Worm (Caenorhabditis elegans): ENCODE results near the gene paml-1.

paml-1 gene

ce11 chrIII:10199052-10199451 is 34.8 kb downstream of the paml-1 start, which contains the start of gene T20G5.8:
TSS of gene T20G5.8 (plus strand) at chrIII:10199352.
- TF ChIP-seq tbx-8 (GFP tag; optimal IDR thresholded peaks at IDR 0.05) (no peak), ztf-11 (tag; optimal IDR thresholded peaks at IDR 0.05) (no peak), ceh-39 (tag; optimal IDR thresholded peaks at IDR 0.05) (no peak), nhr-237 (tag; optimal IDR thresholded peaks at IDR 0.05) (no peak)

ce11 chrIII:10197416-10197815 is 36.5 kb downstream of the paml-1 start, which contains the start of gene dod-6:
TSS of gene dod-6 (plus strand) at chrIII:10197716.
- no peak for TF ChIP-seq drap-1 (GFP tag; optimal IDR thresholded peaks at IDR 0.05)
- no peak for TF ChIP-seq lin-32 (GFP tag; optimal IDR thresholded peaks at IDR 0.05)
- TF ChIP-seq unc-120 (tag; optimal IDR thresholded peaks at IDR 0.05; ENCODE audit: poor library complexity, severe bottlenecking) = no peak
- no peak for TF ChIP-seq mab-5 (tag; optimal IDR thresholded peaks at IDR 0.05)
- TF ChIP-seq sem-2 (GFP tag; optimal IDR thresholded peaks at IDR 0.05) = no peak
- TF ChIP-seq nhr-237 (tag; optimal IDR thresholded peaks at IDR 0.05) = no peak
- TF ChIP-seq ham-2 (GFP tag; optimal IDR thresholded peaks at IDR 0.05) = no peak
- no peak for TF ChIP-seq lin-13 (tag; optimal IDR thresholded peaks at IDR 0.05)
- TF ChIP-seq nhr-2 (tag; optimal IDR thresholded peaks at IDR 0.05) = no peak
- TF ChIP-seq lsy-2 (tag; optimal IDR thresholded peaks at IDR 0.05) = no peak
- no peak for TF ChIP-seq snpc-4 (tag; optimal IDR thresholded peaks at IDR 0.05)
- no peak for TF ChIP-seq nhr-76 (tag; optimal IDR thresholded peaks at IDR 0.05)
- no peak for TF ChIP-seq ceh-39 (tag; optimal IDR thresholded peaks at IDR 0.05)
- no peak for TF ChIP-seq sptf-1 (tag; optimal IDR thresholded peaks at IDR 0.05)
- TF ChIP-seq flh-1 (GFP tag; optimal IDR thresholded peaks at IDR 0.05) = no peak

- TF ChIP-seq tbx-8 (GFP tag; optimal IDR thresholded peaks at IDR 0.05) (no peak), zip-8 (tag; optimal IDR thresholded peaks at IDR 0.05) (peak; percentile 39)
Measured at ce11 chrIII:10196796-10197195, 37.1 kb downstream of the paml-1 start.

- TF ChIP-seq ceh-83 (GFP tag; optimal IDR thresholded peaks at IDR 0.05) (no peak), nhr-76 (tag; optimal IDR thresholded peaks at IDR 0.05) (no peak), zip-8 (tag; optimal IDR thresholded peaks at IDR 0.05) (no peak), nhr-28 (tag; optimal IDR thresholded peaks at IDR 0.05) (no peak), sptf-1 (tag; optimal IDR thresholded peaks at IDR 0.05) (no peak), cnd-1 (tag; optimal IDR thresholded peaks at IDR 0.05) (no peak), unc-120 (tag; optimal IDR thresholded peaks at IDR 0.05; ENCODE audit: poor library complexity, severe bottlenecking) (no peak), nhr-12 (tag; optimal IDR thresholded peaks at IDR 0.05) (no peak), ztf-11 (tag; optimal IDR thresholded peaks at IDR 0.05) (no peak), mep-1 (tag; optimal IDR thresholded peaks at IDR 0.05) (no peak), elt-1 (tag; optimal IDR thresholded peaks at IDR 0.05; ENCODE audit: borderline replicate concordance, insufficient read depth) (no peak), drap-1 (GFP tag; optimal IDR thresholded peaks at IDR 0.05) (no peak), lsy-2 (tag; optimal IDR thresholded peaks at IDR 0.05) (no peak), bed-3 (GFP tag; optimal IDR thresholded peaks at IDR 0.05) (no peak), sem-2 (GFP tag; optimal IDR thresholded peaks at IDR 0.05) (no peak), elt-3 (tag; optimal IDR thresholded peaks at IDR 0.05) (no peak)
Measured at ce11 chrIII:10195911-10196310, 38.0 kb downstream of the paml-1 start.

ce11 chrIII:10194569-10194968 is 39.3 kb downstream of the paml-1 start:
- TF ChIP-seq cnd-1 (tag; optimal IDR thresholded peaks at IDR 0.05) (no peak), pha-4 (tag; optimal IDR thresholded peaks at IDR 0.05) (no peak), sem-2 (GFP tag; optimal IDR thresholded peaks at IDR 0.05) (no peak), lin-32 (GFP tag; optimal IDR thresholded peaks at IDR 0.05) (no peak), elt-3 (tag; optimal IDR thresholded peaks at IDR 0.05) (no peak), mep-1 (tag; optimal IDR thresholded peaks at IDR 0.05) (no peak), ceh-39 (tag; optimal IDR thresholded peaks at IDR 0.05) (no peak), sptf-1 (tag; optimal IDR thresholded peaks at IDR 0.05) (no peak), lsy-2 (tag; optimal IDR thresholded peaks at IDR 0.05) (no peak), unc-39 (tag; optimal IDR thresholded peaks at IDR 0.05) (no peak), ces-1 (GFP tag; optimal IDR thresholded peaks at IDR 0.05) (no peak), ceh-83 (GFP tag; optimal IDR thresholded peaks at IDR 0.05) (no peak), unc-62 (GFP tag; optimal IDR thresholded peaks at IDR 0.05) (no peak), mls-2 (tag; optimal IDR thresholded peaks at IDR 0.05) (no peak)

All from whole organism, mixed stage, embryonic.